Worm (Caenorhabditis elegans): ENCODE measurements around the gene F26G1.15.
"Not testable (repeated sequence)": the region's sequence is repeated elsewhere in the genome, so short reads cannot be mapped to it uniquely, and the experiment has no call there.

Gene F26G1.15

DNA sequence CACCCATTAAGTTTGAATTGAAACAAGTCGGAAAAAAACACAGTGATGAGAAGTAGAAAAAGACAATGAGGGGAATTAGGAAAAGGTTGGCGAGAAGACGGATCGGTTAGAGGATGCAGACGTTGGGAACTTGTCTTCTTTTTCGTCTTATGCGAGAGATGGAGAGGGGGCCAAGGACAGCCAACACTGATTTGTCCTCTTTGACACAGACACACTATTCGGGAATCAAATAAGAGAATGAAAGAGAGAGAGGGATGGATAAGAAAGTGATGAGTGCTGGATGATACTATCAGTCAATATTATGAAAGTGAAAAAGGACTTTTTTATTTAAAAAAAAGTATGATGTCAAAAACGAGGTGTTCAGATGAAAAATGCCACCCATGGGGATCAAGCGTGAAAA, 31.6 kb downstream of the F26G1.15 start, which contains the start of gene lact-5:
lact-5 (minus strand) TSS at position 1 of the 400 bp plus-strand sequence.
- peak; percentile 43 for TF ChIP-seq nhr-25 (tag; optimal IDR thresholded peaks at IDR 0.05)
- TF ChIP-seq tbx-2 (tag; optimal IDR thresholded peaks at IDR 0.05), result no peak
- no peak for TF ChIP-seq ceh-82 (tag; optimal IDR thresholded peaks at IDR 0.05)
- TF ChIP-seq nhr-76 (tag; optimal IDR thresholded peaks at IDR 0.05), result no peak
- peak; percentile 66 for TF ChIP-seq nhr-23 (tag; optimal IDR thresholded peaks at IDR 0.05)
- peak in 1 of 3 experiments; percentile 10 for TF ChIP-seq elt-3 (tag; optimal IDR thresholded peaks at IDR 0.05)
- TF ChIP-seq pha-4 (tag; optimal IDR thresholded peaks at IDR 0.05), result no peak
- no peak for TF ChIP-seq daf-12 (tag; optimal IDR thresholded peaks at IDR 0.05)
- TF ChIP-seq nhr-43 (tag; optimal IDR thresholded peaks at IDR 0.05; ENCODE audit: poor library complexity, severe bottlenecking), result peak; percentile 16
- no peak for TF ChIP-seq lsy-12 (tag; optimal IDR thresholded peaks at IDR 0.05)
- no peak for TF ChIP-seq unc-39 (tag; optimal IDR thresholded peaks at IDR 0.05)
- no peak for TF ChIP-seq R02D3.7 (tag; optimal IDR thresholded peaks at IDR 0.05)

DNA sequence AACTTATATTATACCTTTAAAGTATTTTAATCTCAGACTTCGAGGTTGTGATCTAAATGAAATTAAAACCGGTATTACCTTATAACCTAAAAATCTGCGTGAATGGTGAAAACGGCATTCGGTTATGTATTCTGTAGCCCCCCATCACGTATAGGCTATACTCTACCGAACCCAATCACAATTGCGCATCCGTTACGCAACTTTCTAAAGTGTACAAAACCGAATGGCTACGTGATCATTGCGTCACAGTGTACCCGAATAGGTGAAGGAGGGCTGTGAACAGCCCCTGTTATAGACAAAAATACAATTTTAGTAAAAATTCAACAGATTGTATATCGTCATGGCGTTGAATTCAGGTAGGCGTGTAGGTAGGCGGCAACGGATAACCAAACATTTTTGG, 32.5 kb downstream of the F26G1.15 start:
- TF ChIP-seq nhr-77 (tag; optimal IDR thresholded peaks at IDR 0.05), result no peak
- TF ChIP-seq elt-2 (tag; optimal IDR thresholded peaks at IDR 0.05), result no peak
- TF ChIP-seq tbx-2 (tag; optimal IDR thresholded peaks at IDR 0.05), result no peak
- no peak for TF ChIP-seq R02D3.7 (tag; optimal IDR thresholded peaks at IDR 0.05)
- TF ChIP-seq fkh-10 (GFP tag; optimal IDR thresholded peaks at IDR 0.05), result no peak
- TF ChIP-seq fos-1 (tag; optimal IDR thresholded peaks at IDR 0.05), result no peak
- no peak for TF ChIP-seq ZK546.5 (tag; optimal IDR thresholded peaks at IDR 0.05)
- no peak for TF ChIP-seq ceh-16 (tag; optimal IDR thresholded peaks at IDR 0.05)
- no peak for TF ChIP-seq nhr-67 (tag; optimal IDR thresholded peaks at IDR 0.05)
- TF ChIP-seq pha-4 (tag; optimal IDR thresholded peaks at IDR 0.05), result no peak
- TF ChIP-seq ama-1 (optimal IDR thresholded peaks at IDR 0.05), result no peak
- TF ChIP-seq lsy-12 (tag; optimal IDR thresholded peaks at IDR 0.05), result no peak
- no peak for TF ChIP-seq egl-5 (tag; optimal IDR thresholded peaks at IDR 0.05)

DNA sequence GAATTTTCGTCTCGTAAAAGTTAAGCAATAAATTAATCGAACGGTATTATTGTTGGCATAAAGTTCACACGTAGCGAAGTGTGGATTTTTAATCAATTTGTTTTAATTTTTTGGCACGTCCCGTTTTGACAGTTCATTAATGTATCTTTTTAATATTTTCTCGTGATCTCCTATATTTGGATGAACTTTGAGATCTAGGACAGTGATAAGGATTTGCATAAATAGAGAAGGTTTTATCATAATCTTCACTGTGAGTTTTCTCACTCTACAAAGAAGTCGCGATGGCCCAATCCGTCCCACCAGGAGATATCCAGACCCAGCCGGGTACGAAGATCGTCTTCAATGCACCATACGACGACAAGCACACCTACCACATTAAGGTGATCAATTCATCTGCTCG, 35.0 kb downstream of the F26G1.15 start, which contains the start of the genes C33F10.8 and msp-40:
C33F10.8 (minus strand) TSS at position 101 of the 400 bp plus-strand sequence.
msp-40 (plus strand) TSS at position 282 of the 400 bp plus-strand sequence.
- TF ChIP-seq nhr-237, ztf-4, mml-1 (tag; optimal IDR thresholded peaks at IDR 0.05): not testable (repeated sequence)

DNA sequence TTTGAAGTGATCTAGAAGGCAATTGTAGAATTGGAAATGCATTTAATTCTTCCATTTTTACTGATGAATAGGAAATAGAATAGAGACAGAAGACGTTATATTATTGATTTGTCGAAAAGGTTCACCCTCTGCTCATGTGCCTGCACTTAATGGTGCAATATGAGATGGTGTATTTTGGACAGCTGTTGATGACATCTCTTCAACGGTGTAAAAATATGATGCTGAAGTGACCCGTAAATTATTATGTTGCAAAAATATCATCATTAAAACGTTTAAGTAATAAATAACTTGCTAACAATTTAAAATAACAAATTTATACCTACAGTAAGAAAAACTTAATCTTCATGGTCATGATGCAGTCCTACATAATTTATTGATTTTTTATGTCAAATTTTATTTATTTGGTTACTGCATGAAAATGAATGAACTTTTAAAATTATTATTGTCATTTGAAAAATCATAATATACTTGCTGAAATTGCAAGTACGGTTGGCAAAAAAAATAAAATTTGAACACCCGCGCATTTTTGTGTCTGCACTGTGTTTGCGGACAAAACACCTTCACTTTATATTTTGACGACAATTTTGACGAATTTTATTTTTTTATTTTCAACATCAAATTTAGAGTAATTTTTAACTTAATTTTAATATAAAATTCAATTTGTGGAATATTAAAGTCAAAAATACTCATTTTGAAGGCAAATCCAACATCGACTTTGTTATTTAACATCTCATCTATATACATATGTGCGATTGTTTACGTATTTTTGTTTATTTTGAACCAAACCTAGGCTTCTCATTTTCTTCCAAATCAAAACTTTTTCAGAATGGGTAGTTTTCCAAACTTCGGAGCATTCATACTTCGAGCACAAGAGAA, 37.9 kb downstream of the F26G1.15 start, which contains the start of the genes fbxb-88 and tbck-1:
fbxb-88 (minus strand) TSS at position 151 of the 876 bp plus-strand sequence.
tbck-1 (plus strand) TSS at position 826 of the 876 bp plus-strand sequence.
- TF ChIP-seq lin-15B (tag; optimal IDR thresholded peaks at IDR 0.05), result peak; percentile 40
- no peak for TF ChIP-seq elt-3 (tag; optimal IDR thresholded peaks at IDR 0.05)
- no peak for TF ChIP-seq lsy-12 (tag; optimal IDR thresholded peaks at IDR 0.05)
- TF ChIP-seq jun-1 (tag; optimal IDR thresholded peaks at IDR 0.05), result no peak
- TF ChIP-seq nfya-1 (tag; optimal IDR thresholded peaks at IDR 0.05; ENCODE audit: insufficient read depth), result peak; percentile 63
- TF ChIP-seq ceh-28 (tag; optimal IDR thresholded peaks at IDR 0.05), result peak; percentile 5
- no peak for TF ChIP-seq ceh-82 (tag; optimal IDR thresholded peaks at IDR 0.05)
- no peak for TF ChIP-seq unc-39 (tag; optimal IDR thresholded peaks at IDR 0.05)

DNA sequence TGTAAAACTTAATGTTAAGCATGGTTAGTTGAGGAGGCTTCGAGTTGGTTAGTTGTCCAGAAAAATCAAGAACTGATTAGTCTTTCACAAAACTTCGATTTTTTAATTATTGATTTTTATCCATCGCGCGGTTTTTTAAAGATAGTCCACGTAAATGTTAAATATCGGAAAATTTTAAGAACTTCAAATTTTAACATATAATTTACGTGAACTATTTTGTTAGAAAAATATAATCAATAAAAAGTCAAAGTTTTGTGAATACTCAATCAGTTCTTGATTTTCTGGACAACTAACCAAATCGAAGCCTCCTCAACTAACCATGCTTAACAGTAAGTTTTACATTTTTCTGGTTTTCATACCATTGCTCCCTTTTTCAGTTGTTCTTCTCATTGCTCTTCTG, 44.7 kb downstream of the F26G1.15 start, which contains the start of the genes C33F10.11 and C33F10.1:
C33F10.11 (minus strand) TSS at position 101 of the 400 bp plus-strand sequence.
C33F10.1 (plus strand) TSS at position 263 of the 400 bp plus-strand sequence.
- no peak for TF ChIP-seq elt-2 (tag; optimal IDR thresholded peaks at IDR 0.05)
- no peak for TF ChIP-seq unc-39 (tag; optimal IDR thresholded peaks at IDR 0.05)
- TF ChIP-seq nhr-67 (tag; optimal IDR thresholded peaks at IDR 0.05), result no peak
- TF ChIP-seq aly-2 (tag; optimal IDR thresholded peaks at IDR 0.05), result no peak
- TF ChIP-seq jun-1 (tag; optimal IDR thresholded peaks at IDR 0.05), result no peak
- TF ChIP-seq nhr-43 (tag; optimal IDR thresholded peaks at IDR 0.05; ENCODE audit: poor library complexity, severe bottlenecking), result no peak
- no peak for TF ChIP-seq eor-1 (tag; optimal IDR thresholded peaks at IDR 0.05)
- TF ChIP-seq nhr-11 (tag; optimal IDR thresholded peaks at IDR 0.05), result no peak
